Worm (Caenorhabditis elegans) whole organism, L4/young adult: ENCODE measurements around the gene clec-212.

Source experiments
- W03F9.2 ChIP-seq: fragments of 150-350 bp; optimal IDR thresholded peaks from 2 replicates; lab custom pipeline; 2014; ENCODE audit warnings: missing biosample characterization, missing genetic modification characterization
- dao-5 ChIP-seq: sonication (generic microtip); optimal IDR thresholded peaks from 2 replicates; lab custom pipeline; 2016; ENCODE audit warnings: missing genotype, missing genetic modification characterization, moderate library complexity, missing compliant biosample characterization
- him-1 ChIP-seq: sonication (generic microtip); optimal IDR thresholded peaks from 2 replicates; lab custom pipeline; 2016; ENCODE audit warnings: missing genotype, missing genetic modification reagents, missing genetic modification characterization, missing compliant biosample characterization

clec-212 gene

DNA sequence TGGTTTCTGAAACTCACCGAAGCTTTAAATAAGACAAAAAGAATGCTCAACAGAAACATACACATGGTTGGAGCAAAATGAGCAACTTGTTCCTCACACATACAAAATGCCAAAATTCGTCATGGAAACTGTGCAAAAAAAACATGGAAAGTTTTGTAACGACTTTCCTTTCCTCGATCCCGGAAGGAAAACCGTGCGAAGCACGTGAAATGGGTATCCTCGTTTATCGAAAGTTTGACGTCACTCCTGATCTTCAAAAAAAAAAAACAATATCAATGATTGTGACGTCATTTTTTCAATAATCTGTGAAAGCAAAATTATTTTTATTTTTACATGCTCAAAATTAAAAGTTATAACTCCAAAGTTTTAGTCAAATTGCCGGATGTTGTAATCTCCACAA lies at the start of gene clec-212:
Gene clec-212 (minus strand): TSS at position 101 of the 400 bp plus-strand sequence.
- TF ChIP-seq dao-5 (tag; lab: Kevin White, UChicago), result no peak
- TF ChIP-seq him-1, result no peak
- TF ChIP-seq W03F9.2, result no peak

DNA sequence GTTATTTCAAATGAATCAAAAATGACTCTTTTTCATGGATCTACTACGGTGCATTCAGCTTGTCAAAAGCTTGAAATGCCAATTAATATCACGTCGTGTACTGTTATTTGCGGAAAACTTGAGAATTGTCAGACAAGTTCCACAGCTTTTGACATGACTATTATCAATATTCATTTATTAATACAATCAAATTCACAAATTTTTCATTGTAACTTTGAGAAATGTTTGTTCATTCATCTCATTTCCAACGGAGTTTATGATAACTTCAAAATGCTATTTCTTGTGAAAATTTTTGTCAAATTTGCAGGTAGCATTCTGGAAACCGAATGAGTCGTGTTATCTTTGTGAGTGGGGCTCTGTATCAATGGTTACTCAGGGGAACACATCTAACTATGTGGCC lies 47.9 kb upstream of the clec-212 start, which contains the start of gene C50E3.15:
Gene C50E3.15 (plus strand): TSS at position 301 of the 400 bp plus-strand sequence.
- TF ChIP-seq W03F9.2 (no peak), him-1 (no peak), dao-5 (tag; lab: Kevin White, UChicago) (no peak)

DNA sequence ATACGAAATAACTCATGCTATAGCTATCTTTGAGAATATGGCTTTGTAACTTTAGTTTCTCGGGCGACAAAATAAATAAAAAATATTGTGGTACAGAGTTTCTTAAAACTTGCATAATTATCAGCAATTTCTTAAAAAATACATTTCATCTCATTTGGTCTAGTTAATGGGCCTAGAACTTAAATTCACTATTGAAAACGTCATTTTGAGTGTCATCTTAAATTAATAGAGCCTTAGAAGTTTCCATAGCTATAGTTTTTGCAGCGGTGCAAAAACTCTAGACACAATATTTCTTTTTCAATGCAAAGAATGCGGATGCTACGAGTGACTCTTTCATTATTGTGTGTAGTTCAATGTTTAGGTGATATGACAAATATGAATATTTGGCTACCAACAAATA lies 41.9 kb upstream of the clec-212 start, which contains the start of gene clec-215:
Gene clec-215 (plus strand): TSS at position 301 of the 400 bp plus-strand sequence.
- TF ChIP-seq him-1, result no peak
- no peak for TF ChIP-seq dao-5 (tag; lab: Kevin White, UChicago)
- TF ChIP-seq W03F9.2, result no peak

ce11 chrV:7609698-7610420 lies 39.7 kb upstream of the clec-212 start, which contains the start of the genes folt-3 and clec-214:
TSS of gene folt-3 (minus strand) at chrV:7609748.
TSS of gene clec-214 (plus strand) at chrV:7610370.
- no peak for TF ChIP-seq W03F9.2
- no peak for TF ChIP-seq dao-5 (tag; lab: Kevin White, UChicago)
- TF ChIP-seq him-1, result no peak

DNA sequence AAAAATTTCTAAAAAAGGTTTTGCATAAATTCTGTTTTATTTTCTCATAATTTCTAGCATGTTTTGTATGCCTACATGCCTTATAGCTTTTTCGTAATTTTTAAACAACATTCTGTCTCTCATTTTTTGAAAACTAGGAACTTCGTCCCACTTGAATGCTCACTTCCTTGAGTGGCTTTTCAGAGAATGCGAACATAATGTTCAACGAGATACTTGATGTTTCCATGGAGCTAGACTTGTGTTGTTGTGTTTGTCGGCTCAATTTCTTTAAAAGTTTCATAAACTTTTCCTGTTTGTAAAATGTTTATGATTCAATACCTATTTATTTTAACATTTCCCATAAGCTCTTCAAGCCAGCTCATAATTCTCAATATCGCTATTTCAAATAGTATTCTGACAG lies 34.7 kb upstream of the clec-212 start, which contains the start of gene clec-213:
Gene clec-213 (plus strand): TSS at position 301 of the 400 bp plus-strand sequence.
- TF ChIP-seq dao-5 (tag; lab: Kevin White, UChicago) (no peak), him-1 (no peak), W03F9.2 (no peak)

DNA sequence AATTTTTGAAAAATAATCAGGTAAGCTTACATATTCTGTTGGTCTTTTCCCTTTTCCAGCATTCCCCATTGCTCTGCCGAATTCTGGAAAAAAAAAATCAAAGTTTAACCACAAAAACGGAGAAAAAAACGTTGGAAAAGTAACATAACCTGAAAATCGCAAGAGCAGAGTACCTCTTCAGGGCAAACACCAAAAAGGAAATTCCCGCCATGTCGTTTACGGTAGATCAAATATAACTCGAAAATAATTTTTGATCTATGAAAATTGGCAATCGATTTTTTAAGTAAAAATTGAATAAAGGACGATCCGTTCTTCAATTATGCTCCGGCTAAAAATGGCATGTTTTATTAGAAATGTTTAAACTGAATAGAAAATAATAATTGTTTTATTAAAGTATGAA lies 33.2 kb upstream of the clec-212 start, which contains the start of gene C50E3.11:
Gene C50E3.11 (minus strand): TSS at position 83 of the 400 bp plus-strand sequence.
- TF ChIP-seq him-1 (no peak), W03F9.2 (no peak), dao-5 (tag; lab: Kevin White, UChicago) (no peak)

DNA sequence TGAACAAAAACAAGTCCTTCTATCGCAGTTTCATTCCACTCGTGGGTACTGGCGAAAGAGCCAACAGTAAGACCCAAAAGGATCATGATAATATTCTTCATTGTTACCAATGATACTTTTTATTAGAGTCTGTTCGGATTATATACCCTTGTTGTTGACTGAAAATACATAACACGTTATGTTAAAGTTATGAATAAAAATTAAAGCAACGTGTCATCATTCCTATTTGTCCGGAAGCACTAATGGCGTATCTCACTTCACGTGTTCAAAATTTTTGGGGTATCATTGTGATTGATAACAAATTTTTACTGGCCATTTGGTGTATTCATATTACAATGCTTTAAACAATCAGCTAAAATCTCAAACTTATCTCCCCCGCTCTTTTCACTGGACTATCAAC lies 31.3 kb upstream of the clec-212 start, which contains the start of gene scl-26:
Gene scl-26 (minus strand): TSS at position 101 of the 400 bp plus-strand sequence.
- no peak for TF ChIP-seq W03F9.2
- TF ChIP-seq him-1, result no peak
- no peak for TF ChIP-seq dao-5 (tag; lab: Kevin White, UChicago)

DNA sequence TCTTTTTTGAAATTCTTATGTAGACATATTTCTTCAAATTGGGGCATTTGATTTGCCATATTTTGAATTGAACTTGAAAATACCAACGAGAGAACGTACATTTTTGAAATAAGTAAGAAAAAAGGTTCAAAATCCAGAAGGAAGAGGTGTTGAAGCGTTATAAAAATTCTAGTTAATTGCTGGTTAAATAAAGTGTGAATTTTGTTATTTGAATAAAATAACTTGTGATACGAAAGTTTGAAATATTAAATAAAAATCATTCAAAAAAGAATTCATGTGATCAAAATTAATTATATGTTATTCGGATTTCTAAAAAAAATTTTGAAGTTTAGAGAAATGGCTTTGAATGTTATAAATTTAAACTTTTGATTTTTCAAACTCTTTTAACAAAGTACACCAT lies 30.0 kb upstream of the clec-212 start, which contains the start of gene C50E3.9:
Gene C50E3.9 (minus strand): TSS at position 101 of the 400 bp plus-strand sequence.
- no peak for TF ChIP-seq dao-5 (tag; lab: Kevin White, UChicago)
- TF ChIP-seq W03F9.2, result no peak
- TF ChIP-seq him-1, result no peak

DNA sequence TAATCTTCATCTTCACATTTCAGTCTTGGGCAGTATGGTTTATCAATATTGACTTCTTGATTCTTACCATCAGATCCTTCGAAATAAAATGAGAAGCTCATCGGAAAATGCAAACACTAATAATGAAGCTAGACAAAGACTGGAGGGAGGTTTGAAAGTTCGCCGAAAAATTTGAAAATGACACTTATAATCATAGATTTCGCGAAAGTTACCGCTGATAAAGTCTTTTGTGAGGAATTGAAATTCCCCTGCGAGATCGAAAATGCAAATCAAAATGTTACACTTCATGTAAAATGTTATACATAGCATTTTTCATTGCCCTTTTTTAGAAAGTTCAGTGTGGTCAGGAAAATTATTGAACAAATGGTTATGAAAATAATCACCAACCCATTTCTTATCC lies 28.1 kb upstream of the clec-212 start, which contains the start of gene C50E3.7:
Gene C50E3.7 (minus strand): TSS at position 101 of the 400 bp plus-strand sequence.
- TF ChIP-seq W03F9.2, result no peak
- no peak for TF ChIP-seq him-1
- TF ChIP-seq dao-5 (tag; lab: Kevin White, UChicago), result no peak

DNA sequence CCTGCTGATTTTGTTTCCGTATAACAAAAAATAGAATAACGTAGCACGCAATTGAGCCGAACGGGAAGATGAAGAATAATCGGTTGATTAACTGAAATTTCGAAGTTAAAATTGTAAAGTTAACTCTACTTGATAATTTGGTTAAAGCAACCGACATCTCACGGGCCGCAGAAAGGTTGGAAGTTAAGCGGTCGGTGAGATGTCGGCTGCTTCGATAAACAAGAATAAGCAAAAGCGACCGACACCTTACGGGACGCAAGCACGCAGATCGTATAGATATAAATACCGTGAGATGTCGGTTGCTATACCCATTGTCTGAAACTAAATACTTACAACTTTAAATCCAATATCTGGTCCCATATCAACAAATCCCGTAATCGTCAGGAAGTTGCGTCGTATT lies 24.9 kb upstream of the clec-212 start:
- TF ChIP-seq W03F9.2 (no peak), him-1 (no peak), dao-5 (tag; lab: Kevin White, UChicago) (no peak)

DNA sequence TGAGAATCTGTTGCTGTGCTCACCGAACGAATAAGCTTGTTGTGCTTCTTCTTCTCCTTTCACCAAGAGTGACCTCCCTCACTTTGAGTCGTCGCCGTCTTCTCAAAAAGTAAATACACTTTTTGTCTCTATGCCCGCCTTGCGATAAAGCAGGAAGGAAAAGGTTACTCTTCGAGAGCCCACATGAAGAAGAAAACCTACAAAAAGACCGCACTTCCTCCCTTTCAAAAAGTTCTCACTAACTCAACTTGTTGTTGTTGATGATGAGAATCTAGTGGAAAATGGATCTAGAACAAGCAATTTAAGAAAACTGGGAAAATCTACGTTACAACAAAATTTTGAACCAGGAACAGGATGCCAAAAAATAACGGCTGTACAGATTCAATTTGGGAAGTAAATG lies 20.3 kb upstream of the clec-212 start, which contains the start of gene C50E3.6:
Gene C50E3.6 (minus strand): TSS at position 101 of the 400 bp plus-strand sequence.
- TF ChIP-seq him-1 (no peak), W03F9.2 (no peak), dao-5 (tag; lab: Kevin White, UChicago) (no peak)

ce11 chrV:7587637-7588036 lies 17.4 kb upstream of the clec-212 start, which contains the start of the genes F19F10.11 and C50E3.5:
TSS of gene F19F10.11 (minus strand) at chrV:7587704.
TSS of gene C50E3.5 (plus strand) at chrV:7587996.
- peak; percentile 64 for TF ChIP-seq W03F9.2
- TF ChIP-seq him-1, result no peak

ce11 chrV:7580378-7580777 lies 10.2 kb upstream of the clec-212 start, which contains the start of gene ets-6:
TSS of gene ets-6 (minus strand) at chrV:7580546.
- peak; percentile 28 for TF ChIP-seq W03F9.2
- no peak for TF ChIP-seq dao-5 (tag; lab: Kevin White, UChicago)

ce11 chrV:7575563-7575962 lies 5.4 kb upstream of the clec-212 start, which contains the start of the genes snu-66 and ints-9:
TSS of gene snu-66 (minus strand) at chrV:7575670.
TSS of gene ints-9 (plus strand) at chrV:7575802.
- TF ChIP-seq him-1 (no peak), W03F9.2 (no peak), dao-5 (tag; lab: Kevin White, UChicago) (no peak)

- no peak for TF ChIP-seq him-1
- TF ChIP-seq dao-5 (tag; lab: Kevin White, UChicago), result no peak
- no peak for TF ChIP-seq W03F9.2
Observed at ce11 chrV:7570955-7571354, 765 bp upstream of the clec-212 start, which contains the start of gene F19F10.14. TSS of gene F19F10.14 (minus strand) at chrV:7571055.
